Worm (Caenorhabditis elegans) whole organism, L2 larva: ENCODE measurements around the gene T07C4.3.

Experiments used
- egl-27 ChIP-seq: sonication (generic microtip); optimal IDR thresholded peaks from 3 replicates; lab custom pipeline; 2017; ENCODE audit warnings: missing biosample characterization, missing genetic modification reagents, missing genetic modification characterization
- nhr-11 ChIP-seq: fragments of 150-350 bp; optimal IDR thresholded peaks from 2 replicates; lab custom pipeline; 2014; ENCODE audit warnings: missing biosample characterization, missing genetic modification characterization
- nhr-237 ChIP-seq: fragments of 150-350 bp; optimal IDR thresholded peaks from 2 replicates; lab custom pipeline; 2014; ENCODE audit warnings: missing biosample characterization, missing genetic modification characterization

DNA sequence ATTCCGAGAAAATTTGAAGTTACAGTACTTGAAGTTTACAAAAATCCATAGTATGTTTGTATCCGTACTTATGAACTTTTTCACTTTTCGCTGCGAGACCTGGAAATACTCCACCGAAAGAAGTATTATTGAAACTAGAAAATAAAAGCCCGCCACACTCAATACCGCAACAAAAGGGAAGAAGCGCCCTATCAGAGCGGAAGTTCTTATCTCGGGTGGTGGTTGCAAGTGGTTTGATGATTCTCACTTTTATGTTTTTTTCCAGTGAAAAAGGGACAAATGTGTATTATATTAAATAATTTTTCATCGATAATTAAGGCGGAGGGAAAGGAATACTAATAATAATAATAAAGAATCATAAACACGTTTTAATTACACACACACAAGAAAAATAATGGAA is 37.7 kb upstream of the T07C4.3 start:
- no peak for TF ChIP-seq nhr-11 (tag; lab: Kevin White, UChicago)
- TF ChIP-seq egl-27 (tag; lab: Kevin White, UChicago): no peak
- TF ChIP-seq nhr-237: no peak
